Worm (Caenorhabditis elegans) whole organism, early embryonic: ENCODE measurements around the gene K08F9.3.
"Not testable (repeated sequence)": the region's sequence is repeated elsewhere in the genome, so short reads cannot be mapped to it uniquely, and the experiment has no call there.

Experiments used
- B0310.2 ChIP-seq: sonication (generic microtip); optimal IDR thresholded peaks from 2 replicates; lab custom pipeline; 2016; ENCODE audit warnings: mild to moderate bottlenecking, missing genetic modification characterization, missing compliant biosample characterization
- F13C5.2 ChIP-seq: sonication (generic microtip); optimal IDR thresholded peaks from 2 replicates; lab custom pipeline; 2017; ENCODE audit warnings: mild to moderate bottlenecking, missing genetic modification characterization, inconsistent platforms, missing compliant biosample characterization
- aly-1 ChIP-seq: sonication (generic microtip); optimal IDR thresholded peaks from 2 replicates; lab custom pipeline; 2016; ENCODE audit warnings: missing genetic modification characterization, missing compliant biosample characterization
- ama-1 ChIP-seq: fragments of 150-350 bp; optimal IDR thresholded peaks from 2 replicates; lab custom pipeline; 2014
- ceh-13 ChIP-seq: fragments of 200-800 bp; sonication (Bioruptor generic); optimal IDR thresholded peaks from 2 replicates; lab custom pipeline; 2018; ENCODE audit warnings: mild to moderate bottlenecking, missing genetic modification characterization, missing compliant biosample characterization
- ceh-36 ChIP-seq: sonication (generic microtip); optimal IDR thresholded peaks from 2 replicates; lab custom pipeline; 2016; ENCODE audit warnings: missing genetic modification characterization, inconsistent platforms, missing compliant biosample characterization
- ets-7 ChIP-seq: sonication (generic microtip); optimal IDR thresholded peaks from 2 replicates; lab custom pipeline; 2016; ENCODE audit warnings: missing genotype, missing genetic modification characterization, missing compliant biosample characterization
- flt-1 ChIP-seq: fragments of 200-800 bp; sonication (Bioruptor generic); IDR thresholded peaks from 2 replicates; pipeline ENCODE4 v1.3.6; 2022; ENCODE audit warnings: missing genetic modification characterization, missing compliant biosample characterization
- hmbx-1 ChIP-seq: sonication (generic microtip); optimal IDR thresholded peaks from 2 replicates; lab custom pipeline; 2016; ENCODE audit warnings: mild to moderate bottlenecking, missing genetic modification characterization, missing compliant biosample characterization
- hmg-4 ChIP-seq: fragments of 200-800 bp; sonication (Bioruptor generic); optimal IDR thresholded peaks from 2 replicates; lab custom pipeline; 2018; ENCODE audit warnings: mild to moderate bottlenecking, missing genetic modification characterization, missing compliant biosample characterization
- hnd-1 ChIP-seq: sonication (generic microtip); optimal IDR thresholded peaks from 2 replicates; lab custom pipeline; 2016; ENCODE audit warnings: missing genetic modification characterization, missing compliant biosample characterization
- pes-1 ChIP-seq: fragments of 200-800 bp; sonication (Bioruptor generic); IDR thresholded peaks from 2 replicates; pipeline ENCODE4 v1.3.6; 2022; ENCODE audit warnings: missing genetic modification reagents, missing genetic modification characterization, missing compliant biosample characterization
- scrt-1 ChIP-seq: fragments of 200-800 bp; sonication (Bioruptor generic); IDR thresholded peaks from 2 replicates; pipeline ENCODE4 v1.3.6; 2022; ENCODE audit warnings: missing genetic modification characterization, missing compliant biosample characterization
- sea-1 ChIP-seq: fragments of 200-800 bp; sonication (Bioruptor generic); conservative IDR thresholded peaks from 2 replicates; pipeline ENCODE4 v1.3.6; 2022; ENCODE audit warnings: missing genetic modification characterization, missing compliant biosample characterization
- tbx-11 ChIP-seq: fragments of 200-800 bp; sonication (Bioruptor generic); IDR thresholded peaks from 2 replicates; pipeline ENCODE4 v1.3.6; 2022; ENCODE audit warnings: missing genetic modification characterization, missing compliant biosample characterization
- tbx-37 ChIP-seq: fragments of 200-800 bp; sonication (Bioruptor generic); conservative IDR thresholded peaks from 2 replicates; pipeline ENCODE4 v1.3.6; 2022; ENCODE audit warnings: missing genetic modification reagents, missing genetic modification characterization, missing compliant biosample characterization
- tra-4 ChIP-seq: sonication (generic microtip); optimal IDR thresholded peaks from 2 replicates; lab custom pipeline; 2017; ENCODE audit warnings: missing genetic modification characterization, missing compliant biosample characterization

The K08F9.3 gene

ce11 chrV:15115968-15116367, 24.4 kb upstream of the K08F9.3 start, which contains the start of gene T01G5.8:
Gene T01G5.8 (plus strand): TSS chrV:15116268.
- not testable (repeated sequence) for TF ChIP-seq hmg-4, hnd-1, ceh-13

- TF ChIP-seq ceh-13 (no peak), tra-4 (tag; lab: Kevin White, UChicago) (no peak)
These were observed 20.8 kb upstream of the K08F9.3 start, which contains the start of gene flor-1 for ce11 chrV:15119517-15119916. Gene flor-1 (minus strand): TSS chrV:15119617.

ce11 chrV:15125162-15125561, 15.2 kb upstream of the K08F9.3 start, which contains the start of gene ugt-30:
Gene ugt-30 (minus strand): TSS chrV:15125262.
- TF ChIP-seq tbx-37 (GFP tag; lab: Robert Waterston, UW); aly-1; hnd-1: not testable (repeated sequence)

ce11 chrV:15127413-15127812, 12.9 kb upstream of the K08F9.3 start, which contains the start of gene srj-27:
Gene srj-27 (minus strand): TSS chrV:15127513.
- TF ChIP-seq ceh-13: no peak
- TF ChIP-seq hmbx-1 (tag; lab: Kevin White, UChicago): no peak
- no peak for TF ChIP-seq sea-1 (GFP tag; lab: Robert Waterston, UW)
- no peak for TF ChIP-seq ceh-36 (tag; lab: Kevin White, UChicago)
- TF ChIP-seq scrt-1: no peak
- no peak for TF ChIP-seq hmg-4
- TF ChIP-seq flt-1 (GFP tag; lab: Robert Waterston, UW): no peak

ce11 chrV:15127955-15128354, 12.4 kb upstream of the K08F9.3 start, which contains the start of gene srr-7:
Gene srr-7 (plus strand): TSS chrV:15128255.
- TF ChIP-seq flt-1 (GFP tag; lab: Robert Waterston, UW): no peak
- TF ChIP-seq ceh-13: no peak
- no peak for TF ChIP-seq hnd-1
- TF ChIP-seq ama-1 (lab: Kevin White, UChicago): no peak
- TF ChIP-seq aly-1: no peak
- no peak for TF ChIP-seq F13C5.2 (tag; lab: Kevin White, UChicago)
- no peak for TF ChIP-seq hmbx-1 (tag; lab: Kevin White, UChicago)
- TF ChIP-seq B0310.2 (tag; lab: Kevin White, UChicago): no peak

- no peak for TF ChIP-seq ceh-13
- no peak for TF ChIP-seq scrt-1
- no peak for TF ChIP-seq flt-1 (GFP tag; lab: Robert Waterston, UW)
- no peak for TF ChIP-seq F13C5.2 (tag; lab: Kevin White, UChicago)
- no peak for TF ChIP-seq tra-4 (tag; lab: Kevin White, UChicago)
- TF ChIP-seq B0310.2 (tag; lab: Kevin White, UChicago): no peak
- no peak for TF ChIP-seq tbx-37 (GFP tag; lab: Robert Waterston, UW)
These were observed 7.9 kb upstream of the K08F9.3 start, which contains the start of gene str-171 for ce11 chrV:15132423-15132822. Gene str-171 (minus strand): TSS chrV:15132523.

ce11 chrV:15133812-15134211, 6.5 kb upstream of the K08F9.3 start:
- TF ChIP-seq ceh-13 (no peak), sea-1 (GFP tag; lab: Robert Waterston, UW) (no peak), hmbx-1 (tag; lab: Kevin White, UChicago) (no peak), hnd-1 (no peak), flt-1 (GFP tag; lab: Robert Waterston, UW) (no peak), B0310.2 (tag; lab: Kevin White, UChicago) (no peak)

ce11 chrV:15136772-15137171, 3.6 kb upstream of the K08F9.3 start, which contains the start of gene aipl-1:
Gene aipl-1 (minus strand): TSS chrV:15136801.
- TF ChIP-seq tbx-37 (GFP tag; lab: Robert Waterston, UW): peak; percentile 42; the same call in 1 of the 2 replicates
- TF ChIP-seq ets-7 (tag; lab: Kevin White, UChicago): no peak
- TF ChIP-seq B0310.2 (tag; lab: Kevin White, UChicago): no peak

- TF ChIP-seq tbx-11 (GFP tag; lab: Robert Waterston, UW) (no peak), tbx-37 (GFP tag; lab: Robert Waterston, UW) (no peak), ama-1 (lab: Kevin White, UChicago) (no peak), hmbx-1 (tag; lab: Kevin White, UChicago) (no peak), aly-1 (no peak), sea-1 (GFP tag; lab: Robert Waterston, UW) (no peak), hnd-1 (no peak), tra-4 (tag; lab: Kevin White, UChicago) (no peak), hmg-4 (no peak), ceh-36 (tag; lab: Kevin White, UChicago) (no peak), ceh-13 (no peak), flt-1 (GFP tag; lab: Robert Waterston, UW) (no peak), F13C5.2 (tag; lab: Kevin White, UChicago) (no peak), ets-7 (tag; lab: Kevin White, UChicago) (no peak), B0310.2 (tag; lab: Kevin White, UChicago) (no peak), scrt-1 (no peak), pes-1 (GFP tag; lab: Robert Waterston, UW) (no peak)
These were observed 536 bp upstream of the K08F9.3 start for ce11 chrV:15139811-15140210.
